Fruit fly (Drosophila melanogaster) whole organism, embryonic: ENCODE results near the gene Mbs.
A peak's percentile ranks its signal among the peaks of the same experiment; 100 is the strongest.

Experiments used
- Asciz ChIP-seq: fragments of 200-800 bp; sonication (Bioruptor generic); optimal IDR thresholded peaks from 2 replicates; lab custom pipeline; 2017; ENCODE audit warnings: missing biosample characterization, mild to moderate bottlenecking, missing genetic modification characterization, missing genetic modification reagents
- CG10431 ChIP-seq: fragments of 200-800 bp; sonication (Bioruptor generic); optimal IDR thresholded peaks from 3 replicates; lab custom pipeline; 2018; ENCODE audit warnings: missing biosample characterization, mild to moderate bottlenecking, missing genetic modification characterization
- CG11247 ChIP-seq: fragments of 200-800 bp; sonication (Bioruptor generic); IDR thresholded peaks from 2 replicates; pipeline ENCODE4 v1.3.6; 2022; ENCODE audit warnings: missing biosample characterization, missing genetic modification characterization
- CG11695 ChIP-seq: fragments of 200-800 bp; sonication (Bioruptor generic); IDR thresholded peaks from 3 replicates; pipeline ENCODE4 v1.3.6; 2022; ENCODE audit warnings: missing biosample characterization, missing genetic modification characterization
- CG14014 ChIP-seq: fragments of 200-800 bp; sonication (Bioruptor generic); IDR thresholded peaks from 2 replicates; pipeline ENCODE4 v1.3.6; 2022; ENCODE audit warnings: missing biosample characterization, missing genetic modification characterization
- CG14441 ChIP-seq: fragments of 200-800 bp; sonication (Bioruptor generic); IDR thresholded peaks from 2 replicates; pipeline ENCODE4 v1.3.6; 2022; ENCODE audit warnings: missing biosample characterization, missing genetic modification characterization
- CG14860 ChIP-seq: fragments of 200-800 bp; sonication (Bioruptor generic); IDR thresholded peaks from 3 replicates; pipeline ENCODE4 v1.3.6; 2022; ENCODE audit warnings: missing biosample characterization, missing genetic modification characterization; ENCODE audit not compliant: partially characterized antibody
- CG15011 ChIP-seq: fragments of 200-800 bp; sonication (Bioruptor generic); optimal IDR thresholded peaks from 3 replicates; lab custom pipeline; 2018; ENCODE audit warnings: missing biosample characterization, mild to moderate bottlenecking, missing genetic modification characterization
- CG18619 ChIP-seq: fragments of 200-800 bp; sonication (Bioruptor generic); optimal IDR thresholded peaks from 3 replicates; lab custom pipeline; 2017; ENCODE audit warnings: missing biosample characterization, mild to moderate bottlenecking, missing genetic modification characterization
- CG2120 ChIP-seq: fragments of 200-800 bp; sonication (Bioruptor generic); optimal IDR thresholded peaks from 3 replicates; lab custom pipeline; 2016; ENCODE audit warnings: missing biosample characterization, missing genetic modification characterization
- CG32772 ChIP-seq: fragments of 200-800 bp; sonication (Bioruptor generic); IDR thresholded peaks from 2 replicates; pipeline ENCODE4 v1.3.6; 2022; ENCODE audit warnings: missing biosample characterization, missing genetic modification characterization
- CG3847 ChIP-seq: fragments of 200-800 bp; sonication (Bioruptor generic); IDR thresholded peaks from 2 replicates; pipeline ENCODE4 v1.3.6; 2022; ENCODE audit warnings: missing biosample characterization, missing genetic modification characterization
- CG4328 ChIP-seq: fragments of 200-800 bp; sonication (Bioruptor generic); optimal IDR thresholded peaks from 3 replicates; lab custom pipeline; 2017; ENCODE audit warnings: missing biosample characterization, missing genetic modification reagents, missing genetic modification characterization
- CG5953 ChIP-seq: fragments of 200-800 bp; sonication (Bioruptor generic); IDR thresholded peaks from 2 replicates; pipeline ENCODE4 v1.3.6; 2022; ENCODE audit warnings: missing biosample characterization, missing genetic modification characterization
- CG6175 ChIP-seq: fragments of 200-800 bp; sonication (Bioruptor generic); IDR thresholded peaks from 3 replicates; pipeline ENCODE4 v1.3.6; 2022; ENCODE audit warnings: missing biosample characterization, missing genetic modification characterization
- CG7357 ChIP-seq: fragments of 200-800 bp; sonication (Bioruptor generic); IDR thresholded peaks from 3 replicates; pipeline ENCODE4 v1.3.6; 2022; ENCODE audit warnings: missing biosample characterization, missing genetic modification characterization
- CG7928 ChIP-seq: fragments of 200-800 bp; sonication (Bioruptor generic); optimal IDR thresholded peaks from 2 replicates; lab custom pipeline; 2017; ENCODE audit warnings: missing biosample characterization, mild to moderate bottlenecking, missing genetic modification characterization
- CkIIα-i1 ChIP-seq: fragments of 200-800 bp; sonication (Bioruptor generic); IDR thresholded peaks from 2 replicates; pipeline ENCODE4 v1.3.6; 2022; ENCODE audit warnings: missing biosample characterization, missing genetic modification characterization
- CoRest ChIP-seq: fragments of 200-800 bp; sonication (Bioruptor generic); optimal IDR thresholded peaks from 3 replicates; lab custom pipeline; 2018; ENCODE audit warnings: missing biosample characterization, mild to moderate bottlenecking, missing genetic modification characterization, moderate library complexity
- Ets65A ChIP-seq: fragments of 200-800 bp; sonication (Bioruptor generic); peaks from one replicate; lab custom pipeline; 2016; ENCODE audit warnings: missing biosample characterization, missing genetic modification characterization
- H15 ChIP-seq: fragments of 200-800 bp; sonication (Bioruptor generic); IDR thresholded peaks from 3 replicates; pipeline ENCODE4 v1.3.6; 2022; ENCODE audit warnings: missing biosample characterization, missing genetic modification characterization
- Hey ChIP-seq: fragments of 200-800 bp; sonication (Bioruptor generic); optimal IDR thresholded peaks from 3 replicates; lab custom pipeline; 2018; ENCODE audit warnings: missing biosample characterization, mild to moderate bottlenecking, missing genetic modification characterization
- HmgD ChIP-seq: fragments of 200-800 bp; sonication (Bioruptor generic); optimal IDR thresholded peaks from 3 replicates; lab custom pipeline; 2016; ENCODE audit warnings: missing biosample characterization, missing genetic modification characterization
- HmgZ ChIP-seq: fragments of 200-800 bp; sonication (Bioruptor generic); optimal IDR thresholded peaks from 2 replicates; lab custom pipeline; 2018; ENCODE audit warnings: missing biosample characterization, mild to moderate bottlenecking, missing genetic modification characterization
- Hmr ChIP-seq: fragments of 200-800 bp; sonication (Bioruptor generic); optimal IDR thresholded peaks from 3 replicates; lab custom pipeline; 2017; ENCODE audit warnings: mild to moderate bottlenecking, missing biosample characterization, missing genetic modification reagents, missing genetic modification characterization
- Hr3 ChIP-seq: fragments of 200-800 bp; sonication (Bioruptor generic); optimal IDR thresholded peaks from 3 replicates; lab custom pipeline; 2016; ENCODE audit warnings: missing biosample characterization, missing genetic modification characterization
- Hr78 ChIP-seq, 2 experiments: fragments of 200-800 bp in 1 of 2; fragments of >200 bp in 1 of 2; sonication (Bioruptor generic) in 1 of 2; optimal IDR thresholded peaks; 2 replicates each; lab custom pipeline; 2017 to 2019; ENCODE audit warnings: missing biosample characterization in 2 of 2, missing genetic modification characterization in 2 of 2, mild to moderate bottlenecking in 1 of 2, moderate library complexity in 1 of 2
- Hsf ChIP-seq: fragments of 200-800 bp; sonication (Bioruptor generic); optimal IDR thresholded peaks from 3 replicates; lab custom pipeline; 2016; ENCODE audit warnings: missing biosample characterization, missing genetic modification characterization
- Sin3A ChIP-seq: fragments of >200 bp; optimal IDR thresholded peaks from 2 replicates; lab custom pipeline; 2018
- Six4 ChIP-seq: fragments of 200-800 bp; sonication (Bioruptor generic); optimal IDR thresholded peaks from 2 replicates; lab custom pipeline; 2016; ENCODE audit warnings: missing biosample characterization, missing genetic modification characterization
- Sry-δ ChIP-seq: fragments of 200-800 bp; sonication (Bioruptor generic); optimal IDR thresholded peaks from 2 replicates; lab custom pipeline; 2016; ENCODE audit warnings: missing biosample characterization, missing genetic modification characterization
- Trl ChIP-seq, 3 experiments: fragments of >200 bp in 2 of 3; fragments of 200-800 bp in 1 of 3; sonication (Bioruptor generic) in 1 of 3; optimal IDR thresholded peaks; 2 replicates in 1 of 3; 3 replicates in 2 of 3; lab custom pipeline; 2016 to 2017; ENCODE audit warnings: missing biosample characterization in 1 of 3, missing genetic modification characterization in 1 of 3
- aop ChIP-seq: fragments of 200-800 bp; sonication (Bioruptor generic); IDR thresholded peaks from 2 replicates; pipeline ENCODE4 v1.3.6; 2022; ENCODE audit warnings: missing biosample characterization, missing genetic modification characterization
- ato ChIP-seq: fragments of 200-800 bp; sonication (Bioruptor generic); IDR thresholded peaks from 2 replicates; pipeline ENCODE4 v1.3.6; 2022; ENCODE audit warnings: missing biosample characterization, missing genetic modification characterization; ENCODE audit not compliant: partially characterized antibody
- cwo ChIP-seq: fragments of 200-800 bp; sonication (Bioruptor generic); optimal IDR thresholded peaks from 3 replicates; lab custom pipeline; 2017; ENCODE audit warnings: missing biosample characterization, missing genetic modification characterization, mild to moderate bottlenecking, moderate library complexity, missing genetic modification reagents
- ems ChIP-seq: fragments of 200-800 bp; sonication (Bioruptor generic); optimal IDR thresholded peaks from 3 replicates; lab custom pipeline; 2016; ENCODE audit warnings: missing biosample characterization, missing genetic modification characterization
- eve ChIP-seq, 2 experiments: fragments of >200 bp; optimal IDR thresholded peaks; 2 replicates each; lab custom pipeline; 2017; ENCODE audit warnings: missing biosample characterization in 2 of 2, missing genetic modification characterization in 2 of 2
- gcm2 ChIP-seq: fragments of 200-800 bp; sonication (Bioruptor generic); optimal IDR thresholded peaks from 2 replicates; lab custom pipeline; 2016; ENCODE audit warnings: missing biosample characterization, missing genetic modification characterization
- lola ChIP-seq, 3 experiments: fragments of >200 bp in 2 of 3; fragments of 200-800 bp in 1 of 3; sonication (Bioruptor generic) in 1 of 3; optimal IDR thresholded peaks; 2 replicates each; lab custom pipeline; 2017 to 2019; ENCODE audit warnings: missing biosample characterization in 3 of 3, missing genetic modification characterization in 3 of 3, mild to moderate bottlenecking in 1 of 3, moderate library complexity in 1 of 3
- oc ChIP-seq: fragments of 200-800 bp; sonication (Bioruptor generic); optimal IDR thresholded peaks from 2 replicates; lab custom pipeline; 2018; ENCODE audit warnings: missing biosample characterization, mild to moderate bottlenecking, missing genetic modification characterization, moderate library complexity
- pnt ChIP-seq: fragments of 200-800 bp; sonication (Bioruptor generic); optimal IDR thresholded peaks from 3 replicates; lab custom pipeline; 2016; ENCODE audit warnings: missing biosample characterization, missing genetic modification characterization
- pum ChIP-seq: fragments of 200-800 bp; sonication (Bioruptor generic); optimal IDR thresholded peaks from 2 replicates; lab custom pipeline; 2016; ENCODE audit warnings: missing biosample characterization, missing genetic modification characterization
- stwl ChIP-seq: fragments of 200-800 bp; sonication (Bioruptor generic); optimal IDR thresholded peaks from 3 replicates; lab custom pipeline; 2018; ENCODE audit warnings: missing biosample characterization, mild to moderate bottlenecking, missing genetic modification characterization, moderate library complexity
- sug ChIP-seq: fragments of 200-800 bp; optimal IDR thresholded peaks from 2 replicates; lab custom pipeline; 2019; ENCODE audit warnings: missing biosample characterization, mild to moderate bottlenecking, missing genetic modification characterization, moderate library complexity
- tgo ChIP-seq: fragments of 200-800 bp; sonication (Bioruptor generic); IDR thresholded peaks from 3 replicates; pipeline ENCODE4 v1.3.6; 2022; ENCODE audit warnings: missing biosample characterization, missing genetic modification characterization
- tin ChIP-seq: fragments of 200-800 bp; sonication (Bioruptor generic); optimal IDR thresholded peaks from 3 replicates; lab custom pipeline; 2016; ENCODE audit warnings: missing biosample characterization, missing genetic modification characterization
- usp ChIP-seq: fragments of >200 bp; optimal IDR thresholded peaks from 2 replicates; lab custom pipeline; 2017; ENCODE audit warnings: missing biosample characterization, missing genetic modification characterization
- vnd ChIP-seq: fragments of 200-800 bp; sonication (Bioruptor generic); IDR thresholded peaks from 3 replicates; pipeline ENCODE4 v1.3.6; 2022; ENCODE audit warnings: missing biosample characterization, missing genetic modification characterization; ENCODE audit not compliant: partially characterized antibody
- yki ChIP-seq: fragments of >200 bp; optimal IDR thresholded peaks from 3 replicates; lab custom pipeline; 2018
- zen ChIP-seq: fragments of 200-800 bp; sonication (Bioruptor generic); optimal IDR thresholded peaks from 3 replicates; lab custom pipeline; 2018; ENCODE audit warnings: missing biosample characterization, mild to moderate bottlenecking, missing genetic modification characterization, moderate library complexity

Gene Mbs

DNA sequence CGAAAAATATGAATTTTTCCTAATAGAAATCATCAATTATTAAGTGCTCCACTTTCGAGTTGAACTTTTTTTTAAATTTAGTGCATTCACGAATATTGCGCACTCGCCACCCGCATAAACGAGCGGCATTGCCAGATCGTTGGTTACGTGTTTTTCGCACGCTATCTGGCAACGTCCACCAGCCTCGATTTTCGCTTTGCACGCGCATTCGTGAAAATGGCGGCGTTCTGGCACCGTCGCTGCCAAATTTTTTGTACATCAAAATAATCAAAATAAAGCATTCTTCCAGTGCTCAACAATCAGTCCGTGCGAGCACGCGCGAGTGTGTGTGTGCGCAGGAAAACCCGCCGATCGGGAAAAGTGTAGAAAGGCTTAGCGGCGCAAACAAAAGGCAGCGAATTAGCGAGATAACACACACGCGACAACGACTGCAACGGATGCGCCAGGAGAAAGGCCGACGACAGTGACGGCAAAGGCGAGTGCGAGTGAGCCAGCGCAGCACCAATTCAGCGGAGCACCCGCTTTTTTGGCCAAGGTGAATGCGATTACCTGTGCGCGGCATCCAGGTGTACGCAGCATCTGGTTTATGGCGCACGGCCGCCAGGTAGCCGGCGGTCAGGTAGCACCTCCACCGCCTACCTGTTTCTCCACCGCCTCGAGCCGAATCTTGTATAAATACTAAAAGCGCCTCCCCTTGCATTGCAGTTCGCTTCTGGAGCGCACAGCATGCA, 62.0 kb downstream of the Mbs start (continued):
- TF ChIP-seq Hmr: no peak
- no peak for TF ChIP-seq Asciz (GFP tag; lab: Kevin White, UChicago)
- TF ChIP-seq HmgZ (tag; lab: Kevin White, UChicago): peak; percentile 92
- TF ChIP-seq H15 (GFP tag; lab: Robert Waterston, UW): no peak; the same call in 2 of the 3 replicates
- peak; percentile 78 for TF ChIP-seq tgo (GFP tag; lab: Robert Waterston, UW)
- TF ChIP-seq CG5953: peak; percentile 71
- TF ChIP-seq Hr3: peak; percentile 79
- TF ChIP-seq CG6175: no peak
- TF ChIP-seq yki (lab: Kevin White, UChicago): no peak
- peak; percentile 80 for TF ChIP-seq cwo (GFP tag; lab: Kevin White, UChicago)
- peak; percentile 77 for TF ChIP-seq CG14441 (GFP tag; lab: Robert Waterston, UW)
- peak; percentile 89 for TF ChIP-seq CG3847 (GFP tag; lab: Robert Waterston, UW)
- no peak for TF ChIP-seq CkIIα-i1 (GFP tag; lab: Robert Waterston, UW)
- TF ChIP-seq stwl (tag; lab: Kevin White, UChicago): peak; percentile 13
- peak; percentile 62 for TF ChIP-seq Sin3A (lab: Kevin White, UChicago)
- peak; percentile 98 for TF ChIP-seq Ets65A (GFP tag; lab: Kevin White, UChicago)
- TF ChIP-seq CG11695 (GFP tag; lab: Robert Waterston, UW): no peak; the same call in 2 of the 3 replicates
- no peak for TF ChIP-seq Hey (tag; lab: Kevin White, UChicago)
- TF ChIP-seq Hsf: peak; percentile 85
- TF ChIP-seq CG2120: peak; percentile 93
- no peak for TF ChIP-seq usp (GFP tag; lab: Kevin White, UChicago)
- TF ChIP-seq CG18619 (GFP tag; lab: Kevin White, UChicago): peak; percentile 82
- TF ChIP-seq pnt (GFP tag; lab: Kevin White, UChicago): peak; percentile 75
- no peak for TF ChIP-seq CG15011 (GFP tag; lab: Kevin White, UChicago)
- TF ChIP-seq vnd (GFP tag; lab: Robert Waterston, UW): peak; percentile 32; the same call in 2 of the 3 replicates
- peak; percentile 73 for TF ChIP-seq Sry-δ (GFP tag; lab: Kevin White, UChicago)
- peak; percentile 80 for TF ChIP-seq CG32772 (GFP tag; lab: Robert Waterston, UW)
- TF ChIP-seq Hr78 (GFP tag; optimal IDR thresholded peaks at IDR 0.05; lab: Kevin White, UChicago): no peak
- no peak for TF ChIP-seq oc (tag; lab: Kevin White, UChicago)
- peak; percentile 86 for TF ChIP-seq ems (GFP tag; lab: Kevin White, UChicago)
- TF ChIP-seq CG7357 (GFP tag; lab: Robert Waterston, UW): peak; percentile 19; the same call in 1 of the 3 replicates
- peak; percentile 84 for TF ChIP-seq pum (GFP tag; lab: Kevin White, UChicago)
- peak; percentile 89 for TF ChIP-seq CG4328 (GFP tag; lab: Kevin White, UChicago)
- peak in 1 of 3 experiments; percentile 66 for TF ChIP-seq lola (GFP tag; optimal IDR thresholded peaks at IDR 0.05; lab: Kevin White, UChicago)
- TF ChIP-seq CG7928 (GFP tag; lab: Kevin White, UChicago): peak; percentile 21
- peak; percentile 56 for TF ChIP-seq CG11247 (GFP tag; lab: Robert Waterston, UW)
- TF ChIP-seq CG14860 (GFP tag; lab: Robert Waterston, UW): peak; percentile 32; the same call in 1 of the 3 replicates
- TF ChIP-seq eve (GFP tag; optimal IDR thresholded peaks at IDR 0.05; lab: Kevin White, UChicago): no peak
- TF ChIP-seq ato (GFP tag; lab: Robert Waterston, UW): peak; percentile 50; the same call in 1 of the 2 replicates
- TF ChIP-seq aop: no peak
- TF ChIP-seq Six4 (GFP tag; lab: Kevin White, UChicago): peak; percentile 76
- TF ChIP-seq Trl (optimal IDR thresholded peaks at IDR 0.05; lab: Kevin White, UChicago): no peak
- peak; percentile 84 for TF ChIP-seq Trl (GFP tag; optimal IDR thresholded peaks at IDR 0.05; lab: Kevin White, UChicago)
- peak; percentile 84 for TF ChIP-seq sug
- peak; percentile 9 for TF ChIP-seq zen
- peak; percentile 80 for TF ChIP-seq CG14014 (GFP tag; lab: Robert Waterston, UW)
- peak; percentile 81 for TF ChIP-seq CoRest (tag; lab: Kevin White, UChicago)
- TF ChIP-seq CG10431: peak; percentile 48
- no peak for TF ChIP-seq gcm2 (GFP tag; lab: Kevin White, UChicago)
- TF ChIP-seq HmgD (GFP tag; lab: Kevin White, UChicago): peak; percentile 74
- TF ChIP-seq tin (GFP tag; lab: Kevin White, UChicago): peak; percentile 78
